Worm (Caenorhabditis elegans): Measurements from ENCODE around the gene ubc-20.

- no peak for TF ChIP-seq elt-1 (tag; optimal IDR thresholded peaks at IDR 0.05)
- no peak for TF ChIP-seq egl-27 (tag; optimal IDR thresholded peaks at IDR 0.05)
- TF ChIP-seq nhr-12 (tag; optimal IDR thresholded peaks at IDR 0.05), result no peak
- TF ChIP-seq nhr-77 (tag; optimal IDR thresholded peaks at IDR 0.05), result no peak
- TF ChIP-seq unc-55 (GFP tag; optimal IDR thresholded peaks at IDR 0.05), result peak; percentile 55
- no peak for TF ChIP-seq ama-1 (optimal IDR thresholded peaks at IDR 0.05)
- no peak for TF ChIP-seq snpc-4 (tag; optimal IDR thresholded peaks at IDR 0.05)
Measured at ce11 chrIII:220368-220767, 31.7 kb downstream of the ubc-20 start.
